Fruit fly (Drosophila melanogaster): ENCODE data around the gene Seipin.

DNA sequence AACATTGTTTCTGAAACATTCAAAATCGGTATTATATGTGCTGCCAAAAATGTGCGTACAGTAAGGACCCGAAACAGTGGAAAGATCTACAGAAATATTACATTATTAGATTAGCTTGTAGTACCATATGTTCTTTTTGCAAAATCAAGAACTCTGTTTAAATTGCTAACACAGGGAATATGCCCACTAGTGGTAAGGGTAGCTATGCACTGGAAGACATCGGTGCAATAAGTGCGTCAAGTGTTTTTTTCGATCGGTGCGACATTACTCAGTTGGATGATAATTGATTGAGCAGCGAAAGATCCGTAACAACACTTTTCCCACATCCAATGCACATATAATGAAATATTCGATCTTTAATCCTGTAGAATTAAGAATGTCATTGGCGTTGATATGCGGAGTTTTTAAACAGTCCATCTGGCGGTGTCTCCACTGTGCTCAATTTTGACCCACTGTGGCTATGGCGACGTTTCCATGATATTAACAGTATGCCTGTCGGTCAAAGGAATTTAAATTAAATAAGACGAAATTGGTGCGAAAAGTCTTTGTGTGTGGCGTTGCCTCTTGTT, 15.6 kb downstream of the Seipin start:
- TF ChIP-seq Hnf4 (GFP tag; optimal IDR thresholded peaks at IDR 0.05), result no peak
- no peak for TF ChIP-seq psq (GFP tag; optimal IDR thresholded peaks at IDR 0.05)
- no peak for TF ChIP-seq pan (optimal IDR thresholded peaks at IDR 0.05)
- no peak for TF ChIP-seq sage (GFP tag; optimal IDR thresholded peaks at IDR 0.05)
- TF ChIP-seq Mio (GFP tag; optimal IDR thresholded peaks at IDR 0.05), result no peak
- no peak for TF ChIP-seq sv (GFP tag; optimal IDR thresholded peaks at IDR 0.05)
